In the genomic region with DNA sequence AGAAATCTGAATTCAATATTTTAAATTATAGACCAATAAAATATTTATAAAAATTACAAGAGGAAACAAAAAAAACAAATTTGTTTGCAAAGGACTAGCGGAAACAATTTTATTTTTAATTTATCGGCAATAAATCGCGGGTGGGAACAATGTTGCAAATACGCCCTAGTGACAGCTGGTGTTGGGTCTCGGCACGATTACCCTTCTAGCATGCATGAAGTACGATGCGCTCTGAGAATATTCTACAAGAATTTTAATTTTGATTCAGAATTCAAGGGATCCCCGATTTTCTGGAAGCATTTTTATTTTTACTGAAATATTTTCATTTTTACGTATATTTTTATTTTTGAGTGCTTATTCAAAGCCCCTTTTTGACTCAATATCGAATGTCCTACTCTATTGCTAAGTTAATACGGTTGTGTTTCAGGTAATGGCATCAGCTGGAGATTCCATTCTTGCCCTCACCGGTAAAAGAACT, we compare ENCODE assay signal across 2 worm cellular contexts.
TF ChIP-seq lines count a peak whose summit lies in the region.

TSS of gene mig-5 (minus strand) at position 8 of the 478 bp plus-strand sequence.
TSS of gene cct-1 (plus strand) at position 428 of the 478 bp plus-strand sequence.

TF ChIP-seq in whole organism, L1 larva, 84 proteins besides CTCF, POLR2A, EP300 and RAD21 (continued from another document):
- TF ChIP-seq unc-30 (tag; optimal IDR thresholded peaks at IDR 0.05; lab: Kevin White, UChicago) (peak; percentile 75), lir-3 (tag; optimal IDR thresholded peaks at IDR 0.05; lab: Kevin White, UChicago; ENCODE audit: poor library complexity) (peak; percentile 95), nhr-28 (tag; optimal IDR thresholded peaks at IDR 0.05; lab: Kevin White, UChicago) (peak; percentile 26), C04F5.9 (tag; optimal IDR thresholded peaks at IDR 0.05; lab: Kevin White, UChicago) (peak; percentile 100), nhr-237 (tag; optimal IDR thresholded peaks at IDR 0.05; lab: Kevin White, UChicago) (peak; percentile 95), ceh-63 (GFP tag; optimal IDR thresholded peaks at IDR 0.05; lab: Kevin White, UChicago) (peak; percentile 90), mef-2 (tag; optimal IDR thresholded peaks at IDR 0.05; lab: Kevin White, UChicago) (peak; percentile 85), unc-62 (GFP tag; optimal IDR thresholded peaks at IDR 0.05; lab: Kevin White, UChicago) (peak; percentile 45), lin-13 (GFP tag; optimal IDR thresholded peaks at IDR 0.05; lab: Kevin White, UChicago) (peak; percentile 97), F16B12.6 (tag; optimal IDR thresholded peaks at IDR 0.05; lab: Kevin White, UChicago) (peak; percentile 75), pqm-1 (tag; optimal IDR thresholded peaks at IDR 0.05; lab: Kevin White, UChicago) (peak; percentile 38), aly-2 (tag; optimal IDR thresholded peaks at IDR 0.05; lab: Kevin White, UChicago) (peak; percentile 98), hlh-17 (GFP tag; optimal IDR thresholded peaks at IDR 0.05; lab: Kevin White, UChicago; ENCODE audit: borderline replicate concordance) (no peak), lin-39 (tag; optimal IDR thresholded peaks at IDR 0.05; lab: Kevin White, UChicago) (peak; percentile 98), mab-9 (GFP tag; IDR thresholded peaks at IDR 0.05; lab: Robert Waterston, UW) (peak; percentile 94), alr-1 (tag; optimal IDR thresholded peaks at IDR 0.05; lab: Kevin White, UChicago; ENCODE audit: borderline replicate concordance) (no peak), nhr-47 (tag; optimal IDR thresholded peaks at IDR 0.05; lab: Kevin White, UChicago) (peak; percentile 99), snpc-4 (tag; optimal IDR thresholded peaks at IDR 0.05; lab: Kevin White, UChicago) (peak; percentile 91), swsn-7 (tag; optimal IDR thresholded peaks at IDR 0.05; lab: Kevin White, UChicago) (peak; percentile 98), C34B4.2 (tag; optimal IDR thresholded peaks at IDR 0.05; lab: Kevin White, UChicago) (peak; percentile 71), nhr-85 (tag; lab: Kevin White, UChicago) (peak; percentile 99), nhr-84 (tag; optimal IDR thresholded peaks at IDR 0.05; lab: Kevin White, UChicago) (no peak), efl-1 (optimal IDR thresholded peaks at IDR 0.05; lab: Kevin White, UChicago) (peak; percentile 96 to 98), efl-1 (GFP tag; optimal IDR thresholded peaks at IDR 0.05 in 1 of 2; lab: Kevin White, UChicago) (peak; percentile 85 to 99), ceh-8 (GFP tag; optimal IDR thresholded peaks at IDR 0.05; lab: Kevin White, UChicago) (peak; percentile 97), ceh-90 (tag; optimal IDR thresholded peaks at IDR 0.05; lab: Kevin White, UChicago) (peak; percentile 44), lsy-2 (tag; optimal IDR thresholded peaks at IDR 0.05; lab: Kevin White, UChicago) (peak; percentile 100), Y116A8C.19 (tag; optimal IDR thresholded peaks at IDR 0.05; lab: Kevin White, UChicago; ENCODE audit: borderline replicate concordance) (no peak)
TF ChIP-seq in whole organism, L1 larva: peak in this region for 77.

TF ChIP-seq in whole organism, young adult, 124 proteins besides CTCF, POLR2A, EP300 and RAD21 (continued from another document):
- TF ChIP-seq nhr-80 (tag; optimal IDR thresholded peaks at IDR 0.05; lab: Kevin White, UChicago) (peak; percentile 62), atf-7 (tag; optimal IDR thresholded peaks at IDR 0.05; lab: Kevin White, UChicago) (peak; percentile 73), egl-18 (GFP tag; IDR thresholded peaks at IDR 0.05; lab: Robert Waterston, UW) (no peak), tlf-1 (GFP tag; optimal IDR thresholded peaks at IDR 0.05; lab: Kevin White, UChicago) (peak; percentile 84), mxl-1 (tag; optimal IDR thresholded peaks at IDR 0.05; lab: Kevin White, UChicago) (no peak), zfh-2 (GFP tag; conservative IDR thresholded peaks at IDR 0.05; lab: Robert Waterston, UW) (no peak), somi-1 (GFP tag; optimal IDR thresholded peaks at IDR 0.05; lab: Kevin White, UChicago) (peak; percentile 87), mcd-1 (GFP tag; IDR thresholded peaks at IDR 0.05; lab: Robert Waterston, UW) (peak; percentile 99), madf-3 (GFP tag; IDR thresholded peaks at IDR 0.05; lab: Robert Waterston, UW) (peak; percentile 83; the same call in 1 of the 2 replicates), pbrm-1 (GFP tag; IDR thresholded peaks at IDR 0.05; lab: Robert Waterston, UW) (peak; percentile 94), nhr-90 (tag; optimal IDR thresholded peaks at IDR 0.05; lab: Kevin White, UChicago) (no peak), tbx-9 (tag; optimal IDR thresholded peaks at IDR 0.05; lab: Kevin White, UChicago; ENCODE audit: borderline replicate concordance) (no peak), lsl-1 (GFP tag; optimal IDR thresholded peaks at IDR 0.05; lab: Kevin White, UChicago) (peak; percentile 79), nhr-27 (tag; optimal IDR thresholded peaks at IDR 0.05; lab: Kevin White, UChicago) (no peak), die-1 (tag; optimal IDR thresholded peaks at IDR 0.05; lab: Kevin White, UChicago) (peak; percentile 30), nfya-2 (GFP tag; IDR thresholded peaks at IDR 0.05; lab: Robert Waterston, UW) (no peak), ztf-28 (GFP tag; IDR thresholded peaks at IDR 0.05; lab: Robert Waterston, UW) (0 out of 2 replicates have a peak, but pooled peaks have one; percentile 18), F49E8.2 (tag; optimal IDR thresholded peaks at IDR 0.05; lab: Kevin White, UChicago; ENCODE audit: insufficient read depth) (peak; percentile 70), ets-4 (GFP tag; optimal IDR thresholded peaks at IDR 0.05; lab: Kevin White, UChicago) (no peak), mel-28 (tag; optimal IDR thresholded peaks at IDR 0.05; lab: Kevin White, UChicago; ENCODE audit: borderline replicate concordance) (no peak), attf-5 (GFP tag; optimal IDR thresholded peaks at IDR 0.05; lab: Kevin White, UChicago) (peak; percentile 96), ekl-4 (GFP tag; IDR thresholded peaks at IDR 0.05; lab: Robert Waterston, UW) (peak; percentile 91)
